Fruit fly (Drosophila melanogaster) whole organism, embryonic: ENCODE measurements around the gene Vti1a.

Experiments used
- Antp ChIP-seq: fragments of 200-800 bp; sonication (Bioruptor generic); optimal IDR thresholded peaks from 3 replicates; lab custom pipeline; 2016; ENCODE audit warnings: missing biosample characterization, missing genetic modification characterization
- BtbVII ChIP-seq: fragments of 200-800 bp; sonication (Bioruptor generic); optimal IDR thresholded peaks from 3 replicates; lab custom pipeline; 2017; ENCODE audit warnings: missing biosample characterization, mild to moderate bottlenecking, missing genetic modification characterization
- CG12219 ChIP-seq: fragments of 200-800 bp; sonication (Bioruptor generic); optimal IDR thresholded peaks from 3 replicates; lab custom pipeline; 2018; ENCODE audit warnings: missing biosample characterization, mild to moderate bottlenecking, missing genetic modification characterization
- CG13123 ChIP-seq: fragments of 200-800 bp; sonication (Bioruptor generic); optimal IDR thresholded peaks from 2 replicates; lab custom pipeline; 2016; ENCODE audit warnings: missing biosample characterization, missing genetic modification characterization
- CG13894 ChIP-seq: fragments of 200-800 bp; sonication (Bioruptor generic); optimal IDR thresholded peaks from 3 replicates; lab custom pipeline; 2018; ENCODE audit warnings: missing biosample characterization, mild to moderate bottlenecking, missing genetic modification characterization, moderate library complexity
- CG14710 ChIP-seq: fragments of 200-800 bp; sonication (Bioruptor generic); optimal IDR thresholded peaks from 3 replicates; lab custom pipeline; 2019; ENCODE audit warnings: missing biosample characterization, mild to moderate bottlenecking, missing genetic modification characterization, moderate library complexity
- CG16863 ChIP-seq: fragments of 200-800 bp; sonication (Bioruptor generic); optimal IDR thresholded peaks from 3 replicates; lab custom pipeline; 2016; ENCODE audit warnings: missing biosample characterization, missing genetic modification characterization
- CG18262 ChIP-seq: fragments of 200-800 bp; optimal IDR thresholded peaks from 3 replicates; lab custom pipeline; 2019; ENCODE audit warnings: missing biosample characterization, mild to moderate bottlenecking, missing genetic modification characterization, moderate library complexity
- CG3065 ChIP-seq: fragments of 200-800 bp; sonication (Bioruptor generic); optimal IDR thresholded peaks from 2 replicates; lab custom pipeline; 2016; ENCODE audit warnings: missing biosample characterization, missing genetic modification characterization
- CG31388 ChIP-seq: fragments of 200-800 bp; sonication (Bioruptor generic); optimal IDR thresholded peaks from 2 replicates; lab custom pipeline; 2016; ENCODE audit warnings: missing biosample characterization, missing genetic modification characterization
- CG32772 ChIP-seq: fragments of 200-800 bp; sonication (Bioruptor generic); IDR thresholded peaks from 2 replicates; pipeline ENCODE4 v1.3.6; 2022; ENCODE audit warnings: missing biosample characterization, missing genetic modification characterization
- CG3281 ChIP-seq: fragments of 200-800 bp; sonication (Bioruptor generic); optimal IDR thresholded peaks from 3 replicates; lab custom pipeline; 2017; ENCODE audit warnings: missing biosample characterization, mild to moderate bottlenecking, missing genetic modification characterization
- CG33213 ChIP-seq: fragments of 200-800 bp; sonication (Bioruptor generic); optimal IDR thresholded peaks from 3 replicates; lab custom pipeline; 2016; ENCODE audit warnings: missing biosample characterization, missing genetic modification characterization
- CG3407 ChIP-seq: fragments of 200-800 bp; sonication (Bioruptor generic); optimal IDR thresholded peaks from 2 replicates; lab custom pipeline; 2018; ENCODE audit warnings: missing biosample characterization, mild to moderate bottlenecking, missing genetic modification characterization
- CG34376 ChIP-seq: fragments of 200-800 bp; sonication (Bioruptor generic); optimal IDR thresholded peaks from 2 replicates; lab custom pipeline; 2018; ENCODE audit warnings: missing biosample characterization, mild to moderate bottlenecking, missing genetic modification characterization
- CG5953 ChIP-seq: fragments of 200-800 bp; sonication (Bioruptor generic); IDR thresholded peaks from 2 replicates; pipeline ENCODE4 v1.3.6; 2022; ENCODE audit warnings: missing biosample characterization, missing genetic modification characterization
- CG8089 ChIP-seq: fragments of 200-800 bp; sonication (Bioruptor generic); optimal IDR thresholded peaks from 3 replicates; lab custom pipeline; 2016; ENCODE audit warnings: missing biosample characterization, missing genetic modification characterization
- CG9437 ChIP-seq: fragments of 200-800 bp; sonication (Bioruptor generic); optimal IDR thresholded peaks from 2 replicates; lab custom pipeline; 2018; ENCODE audit warnings: missing biosample characterization, mild to moderate bottlenecking, missing genetic modification characterization
- CG9797 ChIP-seq: fragments of 200-800 bp; sonication (Bioruptor generic); optimal IDR thresholded peaks from 3 replicates; lab custom pipeline; 2018; ENCODE audit warnings: missing biosample characterization, mild to moderate bottlenecking, missing genetic modification characterization
- CrebB ChIP-seq: fragments of 200-800 bp; sonication (Bioruptor generic); optimal IDR thresholded peaks from 3 replicates; lab custom pipeline; 2018; ENCODE audit warnings: missing biosample characterization, mild to moderate bottlenecking, missing genetic modification characterization
- Dip3 ChIP-seq: fragments of 200-800 bp; sonication (Bioruptor generic); optimal IDR thresholded peaks from 3 replicates; lab custom pipeline; 2016; ENCODE audit warnings: missing biosample characterization, missing genetic modification characterization
- Gsc ChIP-seq: fragments of 200-800 bp; sonication (Bioruptor generic); IDR thresholded peaks from 2 replicates; pipeline ENCODE4 v1.3.6; 2022; ENCODE audit warnings: missing biosample characterization, missing genetic modification characterization
- Hmr ChIP-seq: fragments of 200-800 bp; sonication (Bioruptor generic); optimal IDR thresholded peaks from 3 replicates; lab custom pipeline; 2017; ENCODE audit warnings: mild to moderate bottlenecking, missing biosample characterization, missing genetic modification reagents, missing genetic modification characterization
- Lim3 ChIP-seq: fragments of 200-800 bp; sonication (Bioruptor generic); IDR thresholded peaks from 2 replicates; pipeline ENCODE4 v1.3.6; 2022; ENCODE audit warnings: missing biosample characterization, missing genetic modification characterization
- Max ChIP-seq: fragments of 200-800 bp; sonication (Bioruptor generic); optimal IDR thresholded peaks from 2 replicates; lab custom pipeline; 2016; ENCODE audit warnings: missing biosample characterization, mild to moderate bottlenecking, missing genetic modification characterization
- Oaz ChIP-seq: fragments of 200-800 bp; sonication (Bioruptor generic); IDR thresholded peaks from 2 replicates; pipeline ENCODE4 v1.3.6; 2022; ENCODE audit warnings: missing biosample characterization, missing genetic modification characterization
- PHDP ChIP-seq: fragments of 200-800 bp; sonication (Bioruptor generic); optimal IDR thresholded peaks from 3 replicates; lab custom pipeline; 2018; ENCODE audit warnings: missing biosample characterization, mild to moderate bottlenecking, missing genetic modification characterization, moderate library complexity
- Rx ChIP-seq: fragments of 200-800 bp; sonication (Bioruptor generic); IDR thresholded peaks from 2 replicates; pipeline ENCODE4 v1.3.6; 2022; ENCODE audit warnings: missing biosample characterization, missing genetic modification characterization
- Sox102F ChIP-seq: fragments of 200-800 bp; sonication (Bioruptor generic); optimal IDR thresholded peaks from 2 replicates; lab custom pipeline; 2018; ENCODE audit warnings: missing biosample characterization, mild to moderate bottlenecking, missing genetic modification characterization, moderate library complexity
- bcd ChIP-seq: fragments of 200-800 bp; sonication (Bioruptor generic); optimal IDR thresholded peaks from 2 replicates; lab custom pipeline; 2017; ENCODE audit warnings: missing biosample characterization, mild to moderate bottlenecking, missing genetic modification characterization
- bowl ChIP-seq: fragments of 200-800 bp; sonication (Bioruptor generic); IDR thresholded peaks from 2 replicates; pipeline ENCODE4 v1.3.6; 2022; ENCODE audit warnings: missing biosample characterization, missing genetic modification characterization
- cato ChIP-seq: fragments of 200-800 bp; sonication (Bioruptor generic); optimal IDR thresholded peaks from 2 replicates; lab custom pipeline; 2016; ENCODE audit warnings: missing biosample characterization, missing genetic modification characterization, borderline replicate concordance
- da ChIP-seq: fragments of 200-800 bp; sonication (Bioruptor generic); optimal IDR thresholded peaks from 2 replicates; lab custom pipeline; 2016; ENCODE audit warnings: missing biosample characterization, missing genetic modification characterization
- dm ChIP-seq: fragments of 200-800 bp; sonication (Bioruptor generic); optimal IDR thresholded peaks from 3 replicates; lab custom pipeline; 2016; ENCODE audit warnings: missing biosample characterization, missing genetic modification characterization
- dmrt99B ChIP-seq: fragments of 200-800 bp; sonication (Bioruptor generic); optimal IDR thresholded peaks from 2 replicates; lab custom pipeline; 2018; ENCODE audit warnings: missing biosample characterization, mild to moderate bottlenecking, missing genetic modification characterization, moderate library complexity
- en ChIP-seq: fragments of 200-800 bp; sonication (Bioruptor generic); optimal IDR thresholded peaks from 2 replicates; lab custom pipeline; 2016; ENCODE audit warnings: missing biosample characterization, missing genetic modification characterization
- gfzf ChIP-seq: fragments of 200-800 bp; sonication (Bioruptor generic); optimal IDR thresholded peaks from 2 replicates; lab custom pipeline; 2016; ENCODE audit warnings: missing biosample characterization, mild to moderate bottlenecking, missing genetic modification characterization, moderate library complexity
- grn ChIP-seq: fragments of 200-800 bp; sonication (Bioruptor generic); optimal IDR thresholded peaks from 3 replicates; lab custom pipeline; 2017; ENCODE audit warnings: missing biosample characterization, missing genetic modification characterization
- gsb ChIP-seq: fragments of 200-800 bp; sonication (Bioruptor generic); IDR thresholded peaks from 2 replicates; pipeline ENCODE4 v1.3.6; 2022; ENCODE audit warnings: missing biosample characterization, missing genetic modification characterization
- inv ChIP-seq: fragments of 200-800 bp; sonication (Bioruptor generic); IDR thresholded peaks from 2 replicates; pipeline ENCODE4 v1.3.6; 2022; ENCODE audit warnings: missing biosample characterization, missing genetic modification characterization; ENCODE audit not compliant: partially characterized antibody
- jing ChIP-seq: fragments of 200-800 bp; sonication (Bioruptor generic); optimal IDR thresholded peaks from 2 replicates; lab custom pipeline; 2018; ENCODE audit warnings: missing biosample characterization, mild to moderate bottlenecking, missing genetic modification characterization
- jumu ChIP-seq: fragments of 200-800 bp; sonication (Bioruptor generic); optimal IDR thresholded peaks from 3 replicates; lab custom pipeline; 2016; ENCODE audit warnings: missing biosample characterization, missing genetic modification characterization
- lilli ChIP-seq: fragments of 200-800 bp; sonication (Bioruptor generic); optimal IDR thresholded peaks from 3 replicates; lab custom pipeline; 2016; ENCODE audit warnings: missing biosample characterization, missing genetic modification characterization
- mam ChIP-seq: fragments of 200-800 bp; sonication (Bioruptor generic); optimal IDR thresholded peaks from 3 replicates; lab custom pipeline; 2016; ENCODE audit warnings: missing biosample characterization, missing genetic modification characterization
- oc ChIP-seq: fragments of 200-800 bp; sonication (Bioruptor generic); optimal IDR thresholded peaks from 2 replicates; lab custom pipeline; 2018; ENCODE audit warnings: missing biosample characterization, mild to moderate bottlenecking, missing genetic modification characterization, moderate library complexity
- org-1 ChIP-seq: fragments of 200-800 bp; sonication (Bioruptor generic); optimal IDR thresholded peaks from 2 replicates; lab custom pipeline; 2017; ENCODE audit warnings: missing biosample characterization, missing genetic modification characterization
- pb ChIP-seq: fragments of 200-800 bp; sonication (Bioruptor generic); optimal IDR thresholded peaks from 3 replicates; lab custom pipeline; 2016; ENCODE audit warnings: missing biosample characterization, missing genetic modification characterization
- run ChIP-seq: fragments of 200-800 bp; sonication (Bioruptor generic); optimal IDR thresholded peaks from 3 replicates; lab custom pipeline; 2018; ENCODE audit warnings: missing biosample characterization, mild to moderate bottlenecking, missing genetic modification characterization
- schlank ChIP-seq: fragments of 200-800 bp; sonication (Bioruptor generic); optimal IDR thresholded peaks from 2 replicates; lab custom pipeline; 2018; ENCODE audit warnings: missing biosample characterization, mild to moderate bottlenecking, missing genetic modification characterization
- unpg ChIP-seq: fragments of 200-800 bp; sonication (Bioruptor generic); optimal IDR thresholded peaks from 3 replicates; lab custom pipeline; 2018; ENCODE audit warnings: missing biosample characterization, mild to moderate bottlenecking, missing genetic modification characterization, moderate library complexity
- wor ChIP-seq: fragments of 200-800 bp; sonication (Bioruptor generic); IDR thresholded peaks from 2 replicates; pipeline ENCODE4 v1.3.6; 2022; ENCODE audit warnings: missing biosample characterization, missing genetic modification characterization
- zen ChIP-seq: fragments of 200-800 bp; sonication (Bioruptor generic); optimal IDR thresholded peaks from 3 replicates; lab custom pipeline; 2018; ENCODE audit warnings: missing biosample characterization, mild to moderate bottlenecking, missing genetic modification characterization, moderate library complexity

Vti1a gene

dm6 chr3L:735948-736347, 43.2 kb upstream of the Vti1a start (continued):
- TF ChIP-seq inv (GFP tag; lab: Robert Waterston, UW) (no peak), lilli (no peak), CrebB (tag; lab: Kevin White, UChicago) (no peak), CG32772 (GFP tag; lab: Robert Waterston, UW) (no peak), en (GFP tag; lab: Kevin White, UChicago) (no peak), Dip3 (no peak), Hmr (no peak), Rx (GFP tag; lab: Robert Waterston, UW) (no peak), CG3281 (GFP tag; lab: Kevin White, UChicago) (no peak), BtbVII (GFP tag; lab: Kevin White, UChicago) (no peak), PHDP (no peak), schlank (tag; lab: Kevin White, UChicago) (no peak), CG9797 (GFP tag; lab: Kevin White, UChicago) (no peak), CG13123 (no peak), bcd (no peak), dm (GFP tag; lab: Kevin White, UChicago) (no peak), unpg (GFP tag; lab: Kevin White, UChicago) (peak; percentile 18), cato (GFP tag; lab: Kevin White, UChicago) (no peak), mam (GFP tag; lab: Kevin White, UChicago) (no peak), org-1 (GFP tag; lab: Kevin White, UChicago) (no peak), CG16863 (GFP tag; lab: Kevin White, UChicago) (no peak), Oaz (GFP tag; lab: Robert Waterston, UW) (no peak), gfzf (GFP tag; lab: Kevin White, UChicago) (no peak), CG12219 (GFP tag; lab: Kevin White, UChicago) (no peak), grn (no peak), Sox102F (no peak), CG14710 (tag; lab: Kevin White, UChicago) (peak; percentile 29), CG8089 (GFP tag; lab: Kevin White, UChicago) (no peak), Lim3 (no peak), pb (GFP tag; lab: Kevin White, UChicago) (no peak), bowl (no peak), CG31388 (GFP tag; lab: Kevin White, UChicago) (no peak), Antp (peak; percentile 27), run (tag; lab: Kevin White, UChicago) (no peak), CG3065 (no peak), CG34376 (GFP tag; lab: Kevin White, UChicago) (no peak), CG5953 (GFP tag; lab: Robert Waterston, UW) (no peak), wor (GFP tag; lab: Robert Waterston, UW) (no peak), gsb (GFP tag; lab: Robert Waterston, UW) (no peak), da (no peak), jing (GFP tag; lab: Kevin White, UChicago) (no peak), jumu (GFP tag; lab: Kevin White, UChicago) (no peak), CG33213 (GFP tag; lab: Kevin White, UChicago) (no peak), Gsc (GFP tag; lab: Robert Waterston, UW) (no peak; the same call in 1 of the 2 replicates), CG13894 (tag; lab: Kevin White, UChicago) (no peak), oc (tag; lab: Kevin White, UChicago) (no peak), zen (tag; lab: Kevin White, UChicago) (no peak), dmrt99B (tag; lab: Kevin White, UChicago) (no peak), CG18262 (tag; lab: Kevin White, UChicago) (peak; percentile 53), Max (GFP tag; lab: Kevin White, UChicago) (no peak), CG3407 (GFP tag; lab: Kevin White, UChicago) (peak; percentile 31), CG9437 (GFP tag; lab: Kevin White, UChicago) (no peak)
